Worm (Caenorhabditis elegans) whole organism, L2 larva: ENCODE data around the gene dos-2.
A peak's percentile ranks its signal among the peaks of the same experiment; 100 is the strongest.

Source experiments
- C34F6.9 ChIP-seq: fragments of 150-350 bp; optimal IDR thresholded peaks from 2 replicates; lab custom pipeline; 2014; ENCODE audit warnings: missing biosample characterization, missing genetic modification characterization
- F13H6.1 ChIP-seq: sonication (generic microtip); optimal IDR thresholded peaks from 2 replicates; lab custom pipeline; 2016; ENCODE audit warnings: missing genetic modification characterization, missing compliant biosample characterization
- R02D3.7 ChIP-seq: fragments of 150-350 bp; optimal IDR thresholded peaks from 2 replicates; lab custom pipeline; 2014; ENCODE audit warnings: missing biosample characterization, missing genetic modification characterization
- ZK546.5 ChIP-seq: sonication (generic microtip); optimal IDR thresholded peaks from 2 replicates; lab custom pipeline; 2017; ENCODE audit warnings: missing biosample characterization, missing genetic modification characterization
- alr-1 ChIP-seq: fragments of 150-350 bp; optimal IDR thresholded peaks from 2 replicates; lab custom pipeline; 2014; ENCODE audit warnings: missing biosample characterization, missing genetic modification characterization
- aly-2 ChIP-seq: fragments of 150-350 bp; optimal IDR thresholded peaks from 2 replicates; lab custom pipeline; 2014; ENCODE audit warnings: missing biosample characterization, missing genetic modification characterization
- ama-1 ChIP-seq: fragments of 150-350 bp; optimal IDR thresholded peaks from 2 replicates; lab custom pipeline; 2018; ENCODE audit warnings: inconsistent platforms
- blmp-1 ChIP-seq: sonication (generic microtip); optimal IDR thresholded peaks from 2 replicates; lab custom pipeline; 2017; ENCODE audit warnings: missing genetic modification characterization, mild to moderate bottlenecking, missing compliant biosample characterization, antibody characterized with exemption, moderate library complexity; ENCODE audit not compliant: insufficient read depth
- ceh-16 ChIP-seq: fragments of 150-350 bp; optimal IDR thresholded peaks from 2 replicates; lab custom pipeline; 2014; ENCODE audit warnings: missing biosample characterization, missing genetic modification characterization
- ceh-82 ChIP-seq: fragments of 150-350 bp; optimal IDR thresholded peaks from 2 replicates; lab custom pipeline; 2014; ENCODE audit warnings: missing biosample characterization, missing genetic modification characterization
- crh-2 ChIP-seq: sonication (generic microtip); optimal IDR thresholded peaks from 2 replicates; lab custom pipeline; 2017; ENCODE audit warnings: missing biosample characterization, missing genetic modification characterization
- egl-27 ChIP-seq: sonication (generic microtip); optimal IDR thresholded peaks from 3 replicates; lab custom pipeline; 2017; ENCODE audit warnings: missing biosample characterization, missing genetic modification reagents, missing genetic modification characterization
- elt-3 ChIP-seq: sonication (generic microtip); optimal IDR thresholded peaks from 2 replicates; lab custom pipeline; 2017; ENCODE audit warnings: missing biosample characterization, missing genetic modification characterization
- fos-1 ChIP-seq: fragments of 150-350 bp; optimal IDR thresholded peaks from 2 replicates; lab custom pipeline; 2014; ENCODE audit warnings: missing biosample characterization, missing genetic modification characterization
- lin-11 ChIP-seq: fragments of 150-350 bp; sonication (generic microtip); optimal IDR thresholded peaks from 2 replicates; lab custom pipeline; 2014; ENCODE audit warnings: missing biosample characterization, missing genetic modification characterization, inconsistent platforms, mixed read lengths
- lin-13 ChIP-seq: fragments of 150-350 bp; optimal IDR thresholded peaks from 2 replicates; lab custom pipeline; 2014; ENCODE audit warnings: missing biosample characterization, missing genetic modification reagents, missing genetic modification characterization
- lin-39 ChIP-seq: fragments of 150-350 bp; optimal IDR thresholded peaks from 2 replicates; lab custom pipeline; 2014; ENCODE audit warnings: missing biosample characterization, missing genetic modification reagents, missing genetic modification characterization
- lsy-2 ChIP-seq, 2 experiments: fragments of 150-350 bp in 1 of 2; sonication (generic microtip) in 1 of 2; optimal IDR thresholded peaks; 2 replicates each; lab custom pipeline; 2014 to 2017; ENCODE audit warnings: missing biosample characterization in 2 of 2, missing genetic modification characterization in 2 of 2
- mab-5 ChIP-seq: fragments of 150-350 bp; optimal IDR thresholded peaks from 2 replicates; lab custom pipeline; 2014; ENCODE audit warnings: missing biosample characterization, missing genetic modification characterization
- mbf-1 ChIP-seq: sonication (generic microtip); optimal IDR thresholded peaks from 2 replicates; lab custom pipeline; 2017; ENCODE audit warnings: missing biosample characterization, missing genetic modification characterization
- mdl-1 ChIP-seq, 2 experiments: fragments of 150-350 bp in 1 of 2; sonication (generic microtip) in 1 of 2; optimal IDR thresholded peaks; 2 replicates each; lab custom pipeline; 2017; ENCODE audit warnings: missing biosample characterization in 2 of 2, missing genetic modification characterization in 2 of 2
- nhr-10 ChIP-seq: sonication (generic microtip); optimal IDR thresholded peaks from 2 replicates; lab custom pipeline; 2017; ENCODE audit warnings: missing biosample characterization, missing genetic modification characterization
- nhr-11 ChIP-seq: fragments of 150-350 bp; optimal IDR thresholded peaks from 2 replicates; lab custom pipeline; 2014; ENCODE audit warnings: missing biosample characterization, missing genetic modification characterization
- nhr-129 ChIP-seq: fragments of 150-350 bp; optimal IDR thresholded peaks from 2 replicates; lab custom pipeline; 2014; ENCODE audit warnings: missing biosample characterization, missing genetic modification characterization
- nhr-23 ChIP-seq: fragments of 150-350 bp; optimal IDR thresholded peaks from 2 replicates; lab custom pipeline; 2014; ENCODE audit warnings: missing biosample characterization, missing genetic modification reagents, missing genetic modification characterization
- nhr-237 ChIP-seq: fragments of 150-350 bp; optimal IDR thresholded peaks from 2 replicates; lab custom pipeline; 2014; ENCODE audit warnings: missing biosample characterization, missing genetic modification characterization
- nhr-25 ChIP-seq: fragments of 150-350 bp; sonication (generic microtip); optimal IDR thresholded peaks from 3 replicates; lab custom pipeline; 2014; ENCODE audit warnings: missing biosample characterization, missing genetic modification characterization
- peb-1 ChIP-seq: fragments of 150-350 bp; optimal IDR thresholded peaks from 2 replicates; lab custom pipeline; 2014; ENCODE audit warnings: missing biosample characterization, missing genetic modification characterization
- skn-1 ChIP-seq: sonication (generic microtip); optimal IDR thresholded peaks from 2 replicates; lab custom pipeline; 2017; ENCODE audit warnings: missing biosample characterization, missing genetic modification characterization
- sma-9 ChIP-seq, 2 experiments: fragments of 150-350 bp in 1 of 2; sonication (generic microtip) in 1 of 2; optimal IDR thresholded peaks; 2 replicates each; lab custom pipeline; 2014 to 2016; ENCODE audit warnings: missing genetic modification characterization in 2 of 2, mild to moderate bottlenecking in 1 of 2, missing biosample characterization in 1 of 2, missing compliant biosample characterization in 1 of 2, missing genetic modification reagents in 1 of 2, moderate library complexity in 1 of 2
- snpc-4 ChIP-seq: fragments of 150-350 bp; optimal IDR thresholded peaks from 2 replicates; lab custom pipeline; 2014; ENCODE audit warnings: missing biosample characterization, missing genetic modification characterization
- unc-55 ChIP-seq: fragments of 150-350 bp; sonication (generic microtip); optimal IDR thresholded peaks from 3 replicates; lab custom pipeline; 2014; ENCODE audit warnings: missing biosample characterization, missing genetic modification reagents, missing genetic modification characterization
- unc-62 ChIP-seq: fragments of 150-350 bp; optimal IDR thresholded peaks from 2 replicates; lab custom pipeline; 2014; ENCODE audit warnings: missing biosample characterization, missing genetic modification reagents, missing genetic modification characterization
- zag-1 ChIP-seq: fragments of 150-350 bp; optimal IDR thresholded peaks from 2 replicates; lab custom pipeline; 2014; ENCODE audit warnings: missing biosample characterization, missing genetic modification characterization
- ztf-11 ChIP-seq: sonication (generic microtip); optimal IDR thresholded peaks from 2 replicates; lab custom pipeline; 2017; ENCODE audit warnings: missing biosample characterization, missing genetic modification characterization
- ztf-4 ChIP-seq: fragments of 150-350 bp; optimal IDR thresholded peaks from 2 replicates; lab custom pipeline; 2014; ENCODE audit warnings: missing biosample characterization, missing genetic modification characterization

dos-2 gene

DNA sequence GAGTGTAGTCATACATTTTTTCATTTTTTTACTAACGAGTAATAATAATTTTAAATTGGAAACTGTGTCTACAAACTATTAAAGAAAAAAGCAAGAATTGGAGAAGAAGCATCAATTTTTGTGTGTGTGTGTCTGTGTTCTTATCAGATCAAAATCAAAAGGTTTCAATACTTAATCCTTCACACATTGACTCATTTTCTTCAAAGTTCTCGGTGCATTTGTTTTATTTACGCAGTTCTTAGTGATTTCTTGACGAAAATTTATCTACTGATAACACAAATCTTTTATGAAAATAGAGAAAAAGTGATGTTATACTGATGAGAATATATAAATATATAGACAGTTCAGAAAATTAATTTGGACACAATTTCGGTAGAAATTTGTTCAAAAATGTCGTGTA is 20.0 kb downstream of the dos-2 start, which contains the start of gene clc-22:
clc-22 (minus strand) TSS at position 71 of the 400 bp plus-strand sequence.
- TF ChIP-seq mdl-1 (tag; optimal IDR thresholded peaks at IDR 0.05; lab: Kevin White, UChicago) (no peak), nhr-10 (tag; lab: Kevin White, UChicago) (no peak), fos-1 (tag; lab: Kevin White, UChicago) (peak; percentile 5)

- TF ChIP-seq unc-62, result no peak
- TF ChIP-seq ztf-11 (tag; lab: Kevin White, UChicago), result no peak
- TF ChIP-seq F13H6.1 (tag; lab: Kevin White, UChicago), result no peak
- TF ChIP-seq aly-2, result no peak
- TF ChIP-seq unc-55 (GFP tag; lab: Kevin White, UChicago), result no peak
- no peak for TF ChIP-seq alr-1
- no peak for TF ChIP-seq sma-9 (GFP tag; optimal IDR thresholded peaks at IDR 0.05; lab: Kevin White, UChicago)
- TF ChIP-seq sma-9 (tag; optimal IDR thresholded peaks at IDR 0.05; lab: Kevin White, UChicago), result no peak
- no peak for TF ChIP-seq nhr-25 (tag; lab: Kevin White, UChicago)
- TF ChIP-seq mbf-1 (tag; lab: Kevin White, UChicago), result no peak
- TF ChIP-seq fos-1 (tag; lab: Kevin White, UChicago), result no peak
- TF ChIP-seq, all 48 proteins: peak for 0
Measured at ce11 chrII:3999537-3999936, 23.5 kb downstream of the dos-2 start.

ce11 chrII:4000430-4000829 is 24.4 kb downstream of the dos-2 start:
- TF ChIP-seq peb-1 (tag; lab: Kevin White, UChicago), result no peak

ce11 chrII:4002134-4002533 is 26.1 kb downstream of the dos-2 start:
- TF ChIP-seq lsy-2 (tag; optimal IDR thresholded peaks at IDR 0.05; lab: Kevin White, UChicago), result no peak
- TF ChIP-seq zag-1 (tag; lab: Kevin White, UChicago), result no peak
- no peak for TF ChIP-seq aly-2
- TF ChIP-seq crh-2 (tag; lab: Kevin White, UChicago), result no peak
- TF ChIP-seq nhr-11 (tag; lab: Kevin White, UChicago), result no peak
- no peak for TF ChIP-seq nhr-25 (tag; lab: Kevin White, UChicago)
- no peak for TF ChIP-seq peb-1 (tag; lab: Kevin White, UChicago)
- TF ChIP-seq ZK546.5 (tag; lab: Kevin White, UChicago), result no peak
- no peak for TF ChIP-seq nhr-23

- TF ChIP-seq egl-27 (tag; lab: Kevin White, UChicago) (no peak), skn-1 (tag; lab: Kevin White, UChicago) (no peak), ztf-4 (tag; lab: Kevin White, UChicago) (no peak)
Measured at ce11 chrII:4004614-4005013, 28.6 kb downstream of the dos-2 start, which contains the start of gene ephx-1. Gene ephx-1, plus strand, starts transcription at chrII:4004914.

- TF ChIP-seq lin-11 (tag; lab: Kevin White, UChicago) (no peak), C34F6.9 (tag; lab: Kevin White, UChicago) (no peak), skn-1 (tag; lab: Kevin White, UChicago) (no peak), ama-1 (lab: Kevin White, UChicago) (no peak), elt-3 (no peak), mdl-1 (tag; optimal IDR thresholded peaks at IDR 0.05; lab: Kevin White, UChicago) (no peak), nhr-25 (tag; lab: Kevin White, UChicago) (no peak), lin-13 (GFP tag; lab: Kevin White, UChicago) (no peak), ceh-82 (tag; lab: Kevin White, UChicago) (no peak)
- TF ChIP-seq, all 48 proteins: peak for 0
Measured at ce11 chrII:4007972-4008371, 31.9 kb downstream of the dos-2 start.

ce11 chrII:4011518-4011917 is 35.5 kb downstream of the dos-2 start:
- no peak for TF ChIP-seq nhr-129 (tag; lab: Kevin White, UChicago)
- TF ChIP-seq aly-2, result no peak
- no peak for TF ChIP-seq unc-62
- no peak for TF ChIP-seq blmp-1
- no peak for TF ChIP-seq mdl-1 (tag; optimal IDR thresholded peaks at IDR 0.05; lab: Kevin White, UChicago)
- no peak for TF ChIP-seq mab-5 (tag; lab: Kevin White, UChicago)
- TF ChIP-seq nhr-237, result no peak
- no peak for TF ChIP-seq nhr-23
- TF ChIP-seq lin-13 (GFP tag; lab: Kevin White, UChicago), result no peak
- TF ChIP-seq ceh-16 (tag; lab: Kevin White, UChicago), result no peak
- TF ChIP-seq C34F6.9 (tag; lab: Kevin White, UChicago), result no peak
- TF ChIP-seq ama-1 (lab: Kevin White, UChicago), result no peak
- no peak for TF ChIP-seq R02D3.7 (tag; lab: Kevin White, UChicago)
- TF ChIP-seq snpc-4 (tag; lab: Kevin White, UChicago), result no peak
- TF ChIP-seq peb-1 (tag; lab: Kevin White, UChicago), result no peak
- TF ChIP-seq lin-39 (tag; lab: Kevin White, UChicago), result no peak
